Worm (Caenorhabditis elegans) whole organism, L4 larva: ENCODE measurements around the gene mtch-1.

Source experiments
- T20F7.1 ChIP-seq: fragments of 200-800 bp; sonication (Bioruptor generic); optimal IDR thresholded peaks from 2 replicates; lab custom pipeline; 2018; ENCODE audit warnings: mild to moderate bottlenecking, missing genetic modification characterization, missing compliant biosample characterization
- aha-1 ChIP-seq: fragments of 150-350 bp; peaks from one replicate; lab custom pipeline; 2014; ENCODE audit warnings: missing biosample characterization, missing genetic modification characterization
- daf-16 ChIP-seq, 3 experiments: sonication (generic microtip); optimal IDR thresholded peaks; 2 replicates each; lab custom pipeline; 2016 to 2017; ENCODE audit warnings: missing genetic modification characterization in 3 of 3, missing genetic modification reagents in 3 of 3, mild to moderate bottlenecking in 2 of 3, missing compliant biosample characterization in 2 of 3, missing biosample characterization in 1 of 3, moderate library complexity in 1 of 3
- daf-8 ChIP-seq: fragments of 200-800 bp; sonication (Bioruptor generic); IDR thresholded peaks from 2 replicates; pipeline ENCODE4 v1.3.6; 2022; ENCODE audit warnings: missing genetic modification characterization, missing compliant biosample characterization
- dmd-6 ChIP-seq: fragments of 200-800 bp; sonication (Bioruptor generic); IDR thresholded peaks from 2 replicates; pipeline ENCODE4 v1.3.6; 2022; ENCODE audit warnings: missing genetic modification reagents, missing genetic modification characterization, missing compliant biosample characterization
- duxl-1 ChIP-seq: sonication (generic microtip); optimal IDR thresholded peaks from 2 replicates; lab custom pipeline; 2016; ENCODE audit warnings: mild to moderate bottlenecking, missing genetic modification characterization, moderate library complexity, missing compliant biosample characterization; ENCODE audit not compliant: poor library complexity
- dve-1 ChIP-seq: sonication (generic microtip); optimal IDR thresholded peaks from 2 replicates; lab custom pipeline; 2017; ENCODE audit warnings: antibody characterized with exemption, mild to moderate bottlenecking, missing genetic modification characterization, missing compliant biosample characterization; ENCODE audit not compliant: insufficient read depth
- fkh-10 ChIP-seq: fragments of 150-350 bp; optimal IDR thresholded peaks from 2 replicates; lab custom pipeline; 2014; ENCODE audit warnings: missing biosample characterization, missing genetic modification reagents, missing genetic modification characterization
- hif-1 ChIP-seq, 2 experiments: sonication (generic microtip); optimal IDR thresholded peaks; 2 replicates each; lab custom pipeline; 2016 to 2017; ENCODE audit warnings: missing compliant biosample characterization in 2 of 2, missing genetic modification characterization in 2 of 2, missing genetic modification reagents in 2 of 2, missing genotype in 2 of 2, mild to moderate bottlenecking in 1 of 2
- hlh-30 ChIP-seq: sonication (generic microtip); optimal IDR thresholded peaks from 2 replicates; lab custom pipeline; 2017; ENCODE audit warnings: antibody characterized with exemption, mild to moderate bottlenecking, missing genetic modification characterization, missing compliant biosample characterization; ENCODE audit not compliant: insufficient read depth
- hmg-1.1 ChIP-seq: fragments of 200-800 bp; sonication (Bioruptor generic); IDR thresholded peaks from 2 replicates; pipeline ENCODE4 v1.3.6; 2022; ENCODE audit warnings: missing genetic modification reagents, missing genetic modification characterization, missing compliant biosample characterization
- lim-7 ChIP-seq: fragments of 200-800 bp; sonication (Bioruptor generic); IDR thresholded peaks from 2 replicates; pipeline ENCODE4 v1.3.6; 2022; ENCODE audit warnings: missing genetic modification characterization, missing compliant biosample characterization
- lin-29 ChIP-seq: fragments of 200-800 bp; sonication (Bioruptor generic); IDR thresholded peaks from 2 replicates; pipeline ENCODE4 v1.3.6; 2022; ENCODE audit warnings: missing genetic modification reagents, missing genetic modification characterization, missing compliant biosample characterization
- lir-3 ChIP-seq: sonication (generic microtip); optimal IDR thresholded peaks from 2 replicates; lab custom pipeline; 2016; ENCODE audit warnings: mild to moderate bottlenecking, missing genetic modification characterization, missing compliant biosample characterization
- lsy-2 ChIP-seq, 2 experiments: fragments of 150-350 bp in 1 of 2; sonication (generic microtip) in 1 of 2; optimal IDR thresholded peaks; 2 replicates each; lab custom pipeline; 2014 to 2017; ENCODE audit warnings: missing biosample characterization in 2 of 2, missing genetic modification characterization in 2 of 2
- madf-9 ChIP-seq: fragments of 200-800 bp; sonication (Bioruptor generic); conservative IDR thresholded peaks from 2 replicates; pipeline ENCODE4 v1.3.6; 2022; ENCODE audit warnings: missing genetic modification reagents, missing genetic modification characterization, missing compliant biosample characterization
- mdt-29 ChIP-seq: fragments of 200-800 bp; sonication (Bioruptor generic); IDR thresholded peaks from 2 replicates; pipeline ENCODE4 v1.3.6; 2022; ENCODE audit warnings: missing genetic modification reagents, missing genetic modification characterization, missing compliant biosample characterization
- mxl-3 ChIP-seq: fragments of 200-800 bp; sonication (Bioruptor generic); optimal IDR thresholded peaks from 2 replicates; lab custom pipeline; 2018; ENCODE audit warnings: mild to moderate bottlenecking, missing genetic modification characterization, missing compliant biosample characterization
- nhr-10 ChIP-seq: fragments of 150-350 bp; optimal IDR thresholded peaks from 2 replicates; lab custom pipeline; 2014; ENCODE audit warnings: missing biosample characterization, missing genetic modification characterization
- nhr-237 ChIP-seq: sonication (generic microtip); optimal IDR thresholded peaks from 2 replicates; lab custom pipeline; 2017; ENCODE audit warnings: missing biosample characterization, missing genetic modification characterization
- nhr-28 ChIP-seq: fragments of 150-350 bp; optimal IDR thresholded peaks from 2 replicates; lab custom pipeline; 2014; ENCODE audit warnings: missing biosample characterization, missing genetic modification characterization
- rbr-2 ChIP-seq: sonication (generic microtip); optimal IDR thresholded peaks from 2 replicates; lab custom pipeline; 2016; ENCODE audit warnings: missing genotype, missing genetic modification characterization, missing compliant biosample characterization
- saeg-2 ChIP-seq: fragments of 200-800 bp; sonication (Bioruptor generic); IDR thresholded peaks from 2 replicates; pipeline ENCODE4 v1.3.6; 2022; ENCODE audit warnings: missing genetic modification reagents, missing genetic modification characterization, missing compliant biosample characterization
- snpc-1.2 ChIP-seq: fragments of 200-800 bp; sonication (Bioruptor generic); IDR thresholded peaks from 2 replicates; pipeline ENCODE4 v1.3.6; 2022; ENCODE audit warnings: missing genetic modification reagents, missing genetic modification characterization, missing compliant biosample characterization
- snpc-4 ChIP-seq: fragments of 150-350 bp; optimal IDR thresholded peaks from 2 replicates; lab custom pipeline; 2014; ENCODE audit warnings: missing biosample characterization, missing genetic modification characterization
- spr-3 ChIP-seq: fragments of 200-800 bp; sonication (Bioruptor generic); optimal IDR thresholded peaks from 2 replicates; lab custom pipeline; 2018; ENCODE audit warnings: mild to moderate bottlenecking, missing genetic modification characterization, missing compliant biosample characterization
- tag-97 ChIP-seq: fragments of 200-800 bp; sonication (Bioruptor generic); IDR thresholded peaks from 2 replicates; pipeline ENCODE4 v1.3.6; 2022; ENCODE audit warnings: missing genetic modification characterization, missing compliant biosample characterization
- unc-62 ChIP-seq, 3 experiments: fragments of 150-350 bp in 1 of 3; sonication (generic microtip); optimal IDR thresholded peaks in 2 of 3; peaks in 1 of 3; 1 replicate in 1 of 3; 2 replicates in 2 of 3; lab custom pipeline; 2014 to 2017; ENCODE audit warnings: missing biosample characterization in 3 of 3, missing genetic modification characterization in 3 of 3, missing genetic modification reagents in 3 of 3, missing genotype in 1 of 3
- zag-1 ChIP-seq: fragments of 150-350 bp; optimal IDR thresholded peaks from 2 replicates; lab custom pipeline; 2014; ENCODE audit warnings: missing biosample characterization, missing genetic modification characterization

Gene mtch-1

DNA sequence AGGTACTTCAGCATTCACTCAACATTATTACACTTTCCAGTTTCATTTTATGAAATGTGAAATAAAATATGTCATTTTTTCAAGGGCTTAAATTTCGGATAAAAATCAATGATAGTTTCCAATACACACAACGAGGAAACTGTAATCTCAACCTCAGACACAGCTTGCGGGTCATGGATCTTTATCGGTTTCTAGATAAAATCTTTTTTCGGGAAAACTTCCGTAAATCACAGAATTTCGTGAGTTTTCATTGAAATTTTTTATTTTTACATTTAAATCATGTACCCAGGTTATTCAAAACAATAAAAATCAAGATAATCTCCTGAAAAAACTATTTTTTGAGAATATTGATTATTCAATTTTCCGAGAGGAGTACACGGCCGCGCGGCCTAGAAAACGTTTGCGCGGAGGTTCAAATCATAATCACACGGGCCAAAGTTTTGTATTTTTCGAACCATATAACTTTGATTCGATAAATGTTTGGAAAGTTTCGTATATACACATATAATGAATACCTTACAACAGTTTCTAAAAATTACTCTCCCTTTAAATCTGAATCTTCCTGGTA lies 23.4 kb upstream of the mtch-1 start (continued):
- peak in 1 of 2 experiments; percentile 43 for TF ChIP-seq hif-1 (tag; optimal IDR thresholded peaks at IDR 0.05; lab: Kevin White, UChicago)

DNA sequence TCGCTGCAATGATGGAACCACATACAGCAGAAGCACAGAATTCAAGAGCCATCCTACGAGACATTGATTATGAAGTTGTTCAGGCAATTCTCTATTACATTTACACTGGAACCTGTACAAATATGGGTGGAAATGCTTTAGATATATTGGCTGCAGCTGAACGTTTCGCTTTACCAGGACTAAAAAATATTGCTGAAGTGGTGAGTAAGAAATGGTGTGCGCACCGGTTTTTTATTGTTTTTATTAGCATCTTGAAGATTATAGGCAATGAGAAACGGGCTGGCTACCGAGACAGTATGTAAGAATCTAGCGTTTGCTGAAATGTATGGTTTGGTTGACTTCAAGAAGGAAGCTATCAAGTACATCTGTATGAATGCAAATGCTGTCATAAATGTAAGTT lies 22.1 kb upstream of the mtch-1 start:
- TF ChIP-seq aha-1 = peak; percentile 21
- TF ChIP-seq unc-62 (GFP tag; optimal IDR thresholded peaks at IDR 0.05 in 1 of 2; lab: Kevin White, UChicago) = peak in 1 of 2 experiments; percentile 98
- no peak for TF ChIP-seq unc-62 (tag; optimal IDR thresholded peaks at IDR 0.05; lab: Kevin White, UChicago)
- no peak for TF ChIP-seq tag-97 (GFP tag; lab: Robert Waterston, UW)

DNA sequence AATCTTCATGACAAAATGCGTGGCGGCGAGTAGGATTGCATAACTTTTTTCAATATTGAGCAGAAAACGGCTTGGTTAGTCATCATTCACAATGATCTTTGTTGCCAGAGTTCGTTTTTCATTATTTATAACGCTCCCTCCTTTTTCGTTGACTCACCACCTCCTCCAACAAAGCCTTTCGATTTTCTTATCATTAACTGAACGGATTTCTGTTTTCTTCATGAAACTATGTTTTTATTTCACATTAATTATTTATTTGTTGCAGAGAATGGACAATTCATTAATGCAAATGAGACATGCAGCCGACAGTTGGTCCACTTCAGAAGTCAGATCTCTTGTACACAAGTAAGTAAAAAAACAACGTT lies 20.7 kb upstream of the mtch-1 start, which contains the start of gene bath-44:
TSS of gene bath-44 (plus strand) at position 266 of the 365 bp plus-strand sequence.
- 0 out of 2 replicates have a peak, but pooled peaks have one; percentile 3 for TF ChIP-seq lim-7 (GFP tag; lab: Robert Waterston, UW)
- TF ChIP-seq duxl-1 (tag; lab: Kevin White, UChicago) = no peak
- TF ChIP-seq spr-3 (GFP tag; lab: Kevin White, UChicago) = no peak

DNA sequence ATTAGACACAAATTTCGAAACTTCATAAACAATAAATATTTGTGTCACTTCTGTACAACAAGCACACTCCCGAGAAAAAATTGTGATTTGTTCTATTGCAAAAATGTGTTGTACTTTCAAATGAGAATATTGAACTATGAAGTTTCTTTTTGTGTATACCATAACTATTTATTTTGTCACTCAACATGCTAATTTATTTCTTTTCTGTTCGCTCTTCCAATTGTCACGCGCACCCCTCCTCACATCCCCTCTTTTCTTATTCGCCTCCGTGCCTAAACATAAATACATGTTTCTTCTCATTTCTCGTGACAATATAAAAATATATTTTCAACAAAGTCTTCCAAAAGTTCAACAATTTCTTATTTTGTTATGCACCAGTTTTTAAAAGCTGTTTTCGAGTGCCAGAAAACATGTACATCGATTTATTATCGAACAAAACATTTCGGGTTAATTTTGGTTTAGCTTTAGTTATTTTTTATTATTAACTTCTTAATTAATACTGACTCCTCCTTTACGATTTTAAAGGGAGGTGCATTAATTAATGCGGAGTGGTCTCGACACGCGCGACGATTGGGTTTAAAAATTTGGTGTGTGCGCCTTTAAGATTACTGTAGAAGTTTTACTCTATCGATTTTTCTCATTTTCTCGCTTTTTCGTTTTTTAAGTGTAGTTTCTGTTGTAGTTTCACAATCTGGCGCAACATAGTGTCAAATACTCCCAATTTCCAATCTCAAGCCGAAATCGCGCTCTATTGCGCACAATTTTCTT lies 20.1 kb upstream of the mtch-1 start:
- TF ChIP-seq T20F7.1 (GFP tag; lab: Kevin White, UChicago) (peak; percentile 16), lsy-2 (tag; optimal IDR thresholded peaks at IDR 0.05; lab: Kevin White, UChicago) (peak in 1 of 2 experiments; percentile 5), daf-16 (GFP tag; optimal IDR thresholded peaks at IDR 0.05; lab: Kevin White, UChicago) (no peak), daf-16 (tag; optimal IDR thresholded peaks at IDR 0.05; lab: Kevin White, UChicago) (peak; percentile 75), nhr-237 (tag; lab: Kevin White, UChicago) (no peak), rbr-2 (tag; lab: Kevin White, UChicago) (no peak), dmd-6 (GFP tag; lab: Robert Waterston, UW) (0 out of 2 replicates have a peak, but pooled peaks have one; percentile 11), snpc-4 (no peak), fkh-10 (GFP tag; lab: Kevin White, UChicago) (no peak), daf-8 (GFP tag; lab: Robert Waterston, UW) (no peak), hmg-1.1 (GFP tag; lab: Robert Waterston, UW) (no peak), hlh-30 (peak; percentile 81), nhr-10 (tag; lab: Kevin White, UChicago) (no peak), saeg-2 (GFP tag; lab: Robert Waterston, UW) (no peak), lin-29 (GFP tag; lab: Robert Waterston, UW) (no peak), hif-1 (tag; optimal IDR thresholded peaks at IDR 0.05; lab: Kevin White, UChicago) (peak; percentile 58 to 81), nhr-28 (peak; percentile 19), madf-9 (no peak), lir-3 (tag; lab: Kevin White, UChicago) (no peak), dve-1 (tag; lab: Kevin White, UChicago) (peak; percentile 8), aha-1 (peak; percentile 98)

DNA sequence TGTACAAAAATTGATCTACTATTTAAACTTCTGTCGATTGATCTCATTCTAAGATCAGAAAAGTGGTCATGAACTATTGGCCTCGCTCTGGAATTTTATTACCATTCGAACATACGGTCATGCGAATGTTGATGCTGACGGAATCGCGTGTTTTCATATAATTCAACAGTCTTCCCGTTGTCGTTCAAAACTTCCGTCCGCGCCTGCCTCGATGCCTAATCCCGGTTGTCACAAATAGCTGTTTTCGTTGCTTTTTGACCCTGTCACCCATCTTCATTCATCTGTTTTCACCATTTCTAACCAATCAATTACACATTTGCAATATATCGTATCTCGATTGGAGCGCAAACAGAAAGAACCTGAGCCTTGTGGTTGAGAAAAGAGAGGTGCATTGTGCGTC lies 19.4 kb upstream of the mtch-1 start:
- peak; percentile 28 for TF ChIP-seq mxl-3 (GFP tag; lab: Kevin White, UChicago)
- TF ChIP-seq mdt-29 = no peak
- TF ChIP-seq hlh-30 = peak; percentile 38
- TF ChIP-seq zag-1 (tag; lab: Kevin White, UChicago) = no peak
- TF ChIP-seq snpc-1.2 = no peak
- peak in 1 of 2 experiments; percentile 63 for TF ChIP-seq unc-62 (GFP tag; optimal IDR thresholded peaks at IDR 0.05 in 1 of 2; lab: Kevin White, UChicago)
- TF ChIP-seq unc-62 (tag; optimal IDR thresholded peaks at IDR 0.05; lab: Kevin White, UChicago) = no peak
- no peak for TF ChIP-seq T20F7.1 (GFP tag; lab: Kevin White, UChicago)
